Worm (Caenorhabditis elegans) whole organism, mixed stage, embryonic: ENCODE data around the gene T28C12.15.

Source experiments
- bed-3 ChIP-seq: fragments of 200-800 bp; sonication (Bioruptor generic); optimal IDR thresholded peaks from 3 replicates; lab custom pipeline; 2018; ENCODE audit warnings: mild to moderate bottlenecking, missing genetic modification characterization, moderate library complexity, missing compliant biosample characterization
- drap-1 ChIP-seq: fragments of 200-800 bp; sonication (Bioruptor generic); optimal IDR thresholded peaks from 3 replicates; lab custom pipeline; 2018; ENCODE audit warnings: mild to moderate bottlenecking, missing genetic modification characterization, missing compliant biosample characterization
- hlh-1 ChIP-seq: fragments of 150-350 bp; optimal IDR thresholded peaks from 2 replicates; lab custom pipeline; 2014; ENCODE audit warnings: missing biosample characterization, missing genetic modification reagents, missing genetic modification characterization
- nhr-237 ChIP-seq: fragments of 150-350 bp; optimal IDR thresholded peaks from 2 replicates; lab custom pipeline; 2014; ENCODE audit warnings: missing biosample characterization, missing genetic modification characterization
- snpc-4 ChIP-seq: fragments of 150-350 bp; optimal IDR thresholded peaks from 2 replicates; lab custom pipeline; 2014; ENCODE audit warnings: missing biosample characterization, missing genetic modification characterization

DNA sequence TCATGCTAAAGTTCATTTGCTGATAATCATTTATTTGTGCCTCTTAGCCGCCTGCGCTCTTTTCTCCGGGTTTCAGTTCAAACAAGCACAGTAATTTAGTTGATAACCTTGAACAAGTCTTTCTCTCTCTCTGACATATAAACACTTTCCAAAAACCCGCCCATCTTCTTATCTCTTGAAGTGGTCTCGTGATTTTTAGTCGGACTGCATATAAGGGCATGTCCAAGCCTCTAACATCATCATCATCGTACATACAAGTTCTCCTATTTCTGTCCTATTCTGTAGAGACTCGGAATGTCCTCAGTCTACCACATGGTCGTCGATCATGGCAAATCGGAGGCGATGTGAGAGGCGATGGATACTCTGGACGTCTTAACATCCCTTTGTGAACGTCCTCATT lies 45.4 kb downstream of the T28C12.15 start, which contains the start of gene F31F7.1:
- TF ChIP-seq snpc-4 (no peak), bed-3 (GFP tag; lab: Kevin White, UChicago) (no peak), hlh-1 (tag; lab: Kevin White, UChicago) (no peak), drap-1 (GFP tag; lab: Kevin White, UChicago) (no peak), nhr-237 (tag; lab: Kevin White, UChicago) (no peak)
